Worm (Caenorhabditis elegans): ENCODE results near the gene cgef-1.

ce11 chrX:2836770-2837169 lies 64.9 kb downstream of the cgef-1 start:
- no peak for TF ChIP-seq mdl-1 (tag; optimal IDR thresholded peaks at IDR 0.05)
- TF ChIP-seq fos-1 (tag; optimal IDR thresholded peaks at IDR 0.05): no peak
- TF ChIP-seq hlh-11 (tag; optimal IDR thresholded peaks at IDR 0.05): peak; percentile 61

Measured in whole organism, L4 larva.